Fruit fly (Drosophila melanogaster) ovary, adult (tissue): Measurements from ENCODE around the gene CG8944.

Experiments used
- CG17801 ChIP-seq: fragments of 200-800 bp; optimal IDR thresholded peaks from 2 replicates; lab custom pipeline; 2019; ENCODE audit warnings: missing biosample characterization, mild to moderate bottlenecking, missing genetic modification characterization, moderate library complexity; ENCODE audit not compliant: partially characterized antibody

Gene CG8944

DNA sequence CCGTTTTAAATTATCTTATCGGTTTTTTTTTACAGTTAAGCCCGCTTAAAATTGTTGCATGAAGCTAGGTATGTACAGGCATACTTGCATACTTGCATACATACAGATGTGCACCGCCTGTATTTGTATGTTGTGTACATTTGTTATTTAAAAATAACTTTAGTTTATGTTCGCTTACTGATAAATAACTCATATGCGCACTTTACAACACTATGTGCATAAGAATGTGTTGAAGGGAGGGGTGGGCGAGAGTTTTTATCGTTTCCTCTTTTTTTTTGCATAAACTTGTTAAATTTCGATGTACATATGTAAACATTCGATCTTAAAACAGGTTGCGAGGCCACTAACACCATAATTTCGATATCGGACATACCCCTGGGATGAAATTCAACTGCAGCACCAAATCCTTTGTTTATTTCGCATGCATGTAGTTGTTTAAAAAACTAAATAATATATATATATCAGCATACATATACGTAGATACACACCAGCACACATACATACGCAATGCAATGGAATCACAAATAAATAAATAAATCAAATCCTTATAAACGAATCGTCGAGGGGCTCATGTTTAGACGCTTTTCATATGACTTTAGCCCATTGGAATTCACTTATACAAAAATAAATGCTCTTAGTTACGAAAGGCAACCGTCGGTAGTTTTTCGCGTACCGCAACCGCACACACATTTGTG, 13.9 kb upstream of the CG8944 start:
- peak; percentile 1 for TF ChIP-seq CG17801 (GFP tag; lab: Kevin White, UChicago)

DNA sequence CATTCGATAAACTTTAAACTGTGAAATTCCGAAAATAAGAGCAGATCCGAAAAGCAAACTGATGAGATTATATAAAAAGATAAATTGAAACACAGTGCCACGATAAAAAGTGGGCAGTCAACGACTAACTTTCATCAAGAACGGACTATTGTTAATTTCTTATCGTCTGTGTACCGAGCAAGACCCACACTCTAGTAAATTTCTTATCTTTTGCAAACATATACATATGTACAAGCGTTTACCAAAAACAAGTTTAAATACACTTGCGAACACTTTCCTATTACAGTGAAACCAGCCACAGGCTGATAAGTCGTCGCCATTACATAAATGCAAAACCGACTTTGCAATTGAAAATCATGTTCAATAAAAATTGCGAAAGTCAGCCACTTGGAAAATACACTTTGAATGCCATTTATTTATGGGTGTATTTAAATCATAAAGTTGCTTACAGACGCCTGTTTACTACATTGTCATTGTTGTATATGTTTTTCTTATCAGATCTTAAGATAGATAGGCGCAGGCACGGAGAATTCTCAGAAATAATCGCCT, 12.7 kb upstream of the CG8944 start:
- TF ChIP-seq CG17801 (GFP tag; lab: Kevin White, UChicago): no peak

DNA sequence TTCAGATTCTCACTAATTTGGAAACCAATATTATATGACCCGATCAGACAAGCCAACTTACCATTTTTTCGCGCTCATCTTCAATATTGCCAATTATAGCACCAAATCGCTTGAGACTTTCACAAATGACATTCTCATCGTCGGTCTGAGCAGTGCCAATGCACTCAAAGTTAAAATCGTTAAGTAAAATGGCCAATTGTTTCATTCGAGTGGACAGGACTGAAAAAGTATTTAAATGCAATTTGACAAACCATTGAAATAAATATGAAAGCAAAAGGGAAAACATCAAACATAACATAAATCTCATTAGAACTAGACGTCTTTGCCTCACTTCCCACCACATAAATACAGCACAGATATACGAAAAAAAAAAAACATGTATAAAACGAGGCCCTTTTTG, 10.0 kb upstream of the CG8944 start, which contains the start of gene CG8260:
Gene CG8260, plus strand, starts transcription at position 301 of the 400 bp plus-strand sequence.
- no peak for TF ChIP-seq CG17801 (GFP tag; lab: Kevin White, UChicago)

DNA sequence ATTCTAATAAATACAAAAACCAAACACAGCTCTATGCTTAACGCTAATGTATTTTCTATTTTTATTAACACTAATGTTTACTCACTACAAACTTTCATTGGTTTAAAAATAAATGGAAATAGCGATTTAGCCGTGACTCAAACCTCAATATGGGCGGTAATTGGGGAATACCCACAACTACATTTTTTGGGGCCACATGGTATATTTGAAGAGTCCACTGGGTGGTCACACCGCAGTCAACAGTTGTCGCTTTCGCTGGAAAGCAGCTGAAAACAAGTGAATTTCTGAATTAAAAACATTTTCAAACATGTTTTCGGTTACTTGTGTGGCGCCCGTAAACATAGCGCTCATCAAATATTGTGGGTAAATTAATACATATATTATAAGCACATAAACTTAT, 2.9 kb upstream of the CG8944 start, which contains the start of gene Mvd:
Gene Mvd, plus strand, starts transcription at position 222 of the 400 bp plus-strand sequence.
- TF ChIP-seq CG17801 (GFP tag; lab: Kevin White, UChicago): peak; percentile 52

- no peak for TF ChIP-seq CG17801 (GFP tag; lab: Kevin White, UChicago)
These were observed 708 bp upstream of the CG8944 start for dm6 chrX:15746682-15747196.

DNA sequence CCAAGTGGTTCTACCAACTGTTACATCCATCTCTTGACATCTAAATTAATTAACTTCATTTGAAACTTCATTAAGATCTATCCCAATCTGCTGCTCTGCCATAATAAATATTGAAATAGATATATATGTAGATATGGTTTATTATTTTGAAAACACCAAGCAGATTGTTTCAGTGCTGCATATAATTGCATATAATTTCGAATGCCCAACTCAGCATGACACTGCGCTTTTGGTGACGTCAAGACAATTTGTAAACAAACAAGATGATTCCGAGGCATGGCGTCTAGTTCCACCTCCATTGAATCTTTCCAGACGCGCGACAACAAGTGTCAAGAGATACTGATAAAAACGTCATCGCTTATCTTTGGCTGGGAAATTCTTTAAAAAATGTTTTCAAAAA, 5.2 kb downstream of the CG8944 start:
- TF ChIP-seq CG17801 (GFP tag; lab: Kevin White, UChicago): no peak

DNA sequence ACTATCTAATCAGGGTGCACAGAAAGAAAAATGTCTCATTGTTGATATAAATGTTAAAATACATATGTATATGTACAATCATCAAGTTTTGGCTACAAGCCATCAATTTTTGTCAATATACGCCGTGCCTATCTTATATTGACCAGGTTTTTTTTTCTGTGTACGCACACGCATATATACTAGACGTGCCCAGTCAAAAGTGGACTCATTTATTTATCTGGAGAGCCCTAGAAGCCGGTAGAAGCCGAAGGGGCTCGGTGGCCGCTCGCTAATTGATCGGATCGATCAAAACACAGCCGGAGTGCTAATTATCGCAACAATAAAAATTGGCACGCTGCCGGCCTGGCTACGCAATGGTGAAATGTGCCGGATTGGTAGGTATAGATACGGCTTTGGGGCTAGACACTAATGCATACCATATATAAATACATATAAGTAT, 5.7 kb downstream of the CG8944 start:
- peak; percentile 8 for TF ChIP-seq CG17801 (GFP tag; lab: Kevin White, UChicago)

dm6 chrX:15738890-15739550, 7.0 kb downstream of the CG8944 start, which contains the start of the genes CG11679 and CG8206:
TSS of gene CG11679 (minus strand) at chrX:15738954.
TSS of gene CG8206 (plus strand) at chrX:15739230.
- TF ChIP-seq CG17801 (GFP tag; lab: Kevin White, UChicago): peak; percentile 79

DNA sequence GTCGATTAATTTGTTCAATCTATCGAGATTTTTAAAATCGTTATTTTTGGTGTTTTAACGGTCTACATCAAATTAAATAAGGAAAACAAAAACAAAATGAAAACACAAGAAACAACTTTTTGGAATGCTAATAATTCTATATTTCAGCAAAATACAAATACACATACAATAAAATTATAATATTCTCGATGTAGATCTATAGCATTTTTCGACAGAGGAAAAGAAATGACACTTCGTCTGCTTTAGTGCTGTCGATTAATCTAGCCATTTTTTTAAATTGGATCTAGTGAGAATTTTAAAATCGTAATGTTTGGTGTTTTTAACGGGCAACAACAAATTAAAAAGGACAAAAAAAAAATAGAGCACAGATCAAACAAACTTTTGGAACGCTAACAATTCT, 8.9 kb downstream of the CG8944 start, which contains the start of gene Arp6:
Gene Arp6, minus strand, starts transcription at position 11 of the 400 bp plus-strand sequence.
- peak; percentile 17 for TF ChIP-seq CG17801 (GFP tag; lab: Kevin White, UChicago)

dm6 chrX:15733995-15734394, 12.0 kb downstream of the CG8944 start, which contains the start of the genes CG12379 and MagR:
TSS of gene CG12379 (minus strand) at chrX:15733996.
TSS of gene MagR (plus strand) at chrX:15734270.
- peak; percentile 66 for TF ChIP-seq CG17801 (GFP tag; lab: Kevin White, UChicago)

DNA sequence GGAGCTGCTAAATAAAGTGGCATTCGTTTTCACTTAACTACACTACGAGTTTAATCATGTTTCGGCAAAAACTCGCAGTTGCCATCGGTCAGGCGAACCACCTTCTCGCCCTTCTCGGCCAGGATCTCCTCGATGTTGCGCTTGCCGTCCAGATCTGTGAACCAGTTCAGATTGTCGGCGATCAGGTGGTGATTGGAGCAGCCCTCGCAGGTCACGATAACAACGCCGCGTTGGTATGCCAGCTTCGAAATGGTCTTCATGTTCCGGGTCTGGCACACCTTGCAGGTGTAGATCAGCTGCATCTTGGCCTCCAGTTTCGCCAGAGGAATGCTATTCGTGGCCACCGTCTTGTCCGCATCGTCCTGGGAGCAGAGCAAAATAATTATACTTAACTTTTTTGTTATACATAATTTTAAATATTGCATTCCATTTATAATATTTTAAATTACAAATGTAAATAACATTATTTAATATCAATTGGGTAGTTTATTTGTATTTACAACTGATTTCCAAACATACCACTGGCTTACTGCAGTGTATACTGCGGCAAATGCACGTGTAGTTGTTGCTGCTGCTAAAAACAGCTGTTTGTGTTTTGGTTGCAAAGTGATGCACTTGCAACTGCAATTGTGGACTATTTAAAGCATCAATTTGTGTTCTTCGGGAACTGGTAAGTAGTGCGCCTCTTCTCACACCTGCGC, 12.7 kb downstream of the CG8944 start:
- TF ChIP-seq CG17801 (GFP tag; lab: Kevin White, UChicago): no peak

- no peak for TF ChIP-seq CG17801 (GFP tag; lab: Kevin White, UChicago)
These were observed 14.1 kb downstream of the CG8944 start, which contains the start of gene CG8191 for dm6 chrX:15731968-15732367. TSS of gene CG8191 (plus strand) at chrX:15732178.

DNA sequence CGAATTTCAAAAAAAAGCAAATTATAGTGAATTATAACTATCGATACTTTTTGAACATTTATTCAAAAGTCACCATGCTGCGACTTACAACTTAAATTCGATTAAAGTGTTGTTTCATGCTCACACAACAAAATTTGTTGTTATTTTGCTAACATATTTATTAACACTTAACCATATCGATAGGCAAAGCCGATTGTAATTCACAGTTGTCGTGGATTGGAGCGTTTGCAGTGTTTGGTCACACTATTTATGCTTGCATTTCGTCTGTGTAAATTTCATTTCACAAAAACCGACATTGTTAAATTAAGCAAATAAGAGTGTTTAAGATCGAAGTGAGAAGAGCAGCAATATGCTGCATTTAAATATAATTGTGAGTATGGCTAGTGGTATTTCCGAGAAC, 33.6 kb downstream of the CG8944 start, which contains the start of gene HUWE1:
Gene HUWE1, plus strand, starts transcription at position 220 of the 400 bp plus-strand sequence.
- TF ChIP-seq CG17801 (GFP tag; lab: Kevin White, UChicago): peak; percentile 59

dm6 chrX:15710751-15711179, 35.3 kb downstream of the CG8944 start:
- no peak for TF ChIP-seq CG17801 (GFP tag; lab: Kevin White, UChicago)
